Worm (Caenorhabditis elegans) whole organism, L4 larva: ENCODE measurements around the gene zfp-1.

Source experiments
- D1046.2 ChIP-seq: fragments of 200-800 bp; sonication (Bioruptor generic); IDR thresholded peaks from 2 replicates; pipeline ENCODE4 v1.3.6; 2022; ENCODE audit warnings: missing genetic modification characterization, missing compliant biosample characterization
- F10B5.3 ChIP-seq: sonication (generic microtip); optimal IDR thresholded peaks from 2 replicates; lab custom pipeline; 2016; ENCODE audit warnings: mild to moderate bottlenecking, missing genetic modification characterization, missing compliant biosample characterization
- F37D6.2 ChIP-seq: sonication (generic microtip); optimal IDR thresholded peaks from 2 replicates; lab custom pipeline; 2016; ENCODE audit warnings: mild to moderate bottlenecking, missing genetic modification characterization, missing compliant biosample characterization
- F49E8.2 ChIP-seq: sonication (generic microtip); optimal IDR thresholded peaks from 2 replicates; lab custom pipeline; 2016; ENCODE audit warnings: missing compliant biosample characterization, mild to moderate bottlenecking, missing genetic modification characterization, borderline replicate concordance
- R02D3.7 ChIP-seq: fragments of 150-350 bp; sonication (generic microtip); optimal IDR thresholded peaks from 3 replicates; lab custom pipeline; 2014; ENCODE audit warnings: missing biosample characterization, missing genetic modification characterization
- Y48G9A.11 ChIP-seq: fragments of 200-800 bp; sonication (Bioruptor generic); IDR thresholded peaks from 2 replicates; pipeline ENCODE4 v1.3.6; 2022; ENCODE audit warnings: missing genetic modification reagents, missing genetic modification characterization, missing compliant biosample characterization
- Y75B8A.6 ChIP-seq: fragments of 200-800 bp; sonication (Bioruptor generic); IDR thresholded peaks from 2 replicates; pipeline ENCODE4 v1.3.6; 2022; ENCODE audit warnings: missing genetic modification reagents, missing genetic modification characterization, missing compliant biosample characterization
- ZK337.2 ChIP-seq: fragments of 200-800 bp; sonication (Bioruptor generic); IDR thresholded peaks from 2 replicates; pipeline ENCODE4 v1.3.6; 2022; ENCODE audit warnings: missing genetic modification reagents, missing genetic modification characterization, missing compliant biosample characterization
- ZK546.5 ChIP-seq, 2 experiments: sonication (generic microtip); optimal IDR thresholded peaks; 2 replicates each; lab custom pipeline; 2017; ENCODE audit warnings: missing biosample characterization in 2 of 2, missing genetic modification characterization in 2 of 2
- aha-1 ChIP-seq: fragments of 150-350 bp; peaks from one replicate; lab custom pipeline; 2014; ENCODE audit warnings: missing biosample characterization, missing genetic modification characterization
- aly-2 ChIP-seq: sonication (generic microtip); optimal IDR thresholded peaks from 2 replicates; lab custom pipeline; 2018; ENCODE audit warnings: missing biosample characterization, missing genetic modification characterization
- ama-1 ChIP-seq: fragments of 150-350 bp; optimal IDR thresholded peaks from 2 replicates; lab custom pipeline; 2014; ENCODE audit warnings: inconsistent platforms, mixed read lengths
- ceh-28 ChIP-seq: fragments of 150-350 bp; optimal IDR thresholded peaks from 2 replicates; lab custom pipeline; 2014; ENCODE audit warnings: missing biosample characterization, missing genetic modification reagents, missing genetic modification characterization
- ceh-44 ChIP-seq: fragments of 200-800 bp; sonication (Bioruptor generic); IDR thresholded peaks from 2 replicates; pipeline ENCODE4 v1.3.6; 2022; ENCODE audit warnings: missing genetic modification reagents, missing genetic modification characterization, missing compliant biosample characterization
- ces-1 ChIP-seq: fragments of 150-350 bp; sonication (generic microtip); optimal IDR thresholded peaks from 4 replicates; lab custom pipeline; 2014; ENCODE audit warnings: missing biosample characterization, missing genetic modification reagents, missing genetic modification characterization
- ctbp-1 ChIP-seq: fragments of 200-800 bp; sonication (Bioruptor generic); IDR thresholded peaks from 2 replicates; pipeline ENCODE4 v1.3.6; 2022; ENCODE audit warnings: missing genetic modification reagents, missing genetic modification characterization, missing compliant biosample characterization
- daf-12 ChIP-seq: fragments of 150-350 bp; optimal IDR thresholded peaks from 2 replicates; lab custom pipeline; 2014; ENCODE audit warnings: missing biosample characterization, missing genetic modification reagents, missing genetic modification characterization
- daf-19 ChIP-seq: fragments of 200-800 bp; sonication (Bioruptor generic); conservative IDR thresholded peaks from 2 replicates; pipeline ENCODE4 v1.3.6; 2022; ENCODE audit warnings: missing genetic modification characterization, missing compliant biosample characterization
- daf-8 ChIP-seq: fragments of 200-800 bp; sonication (Bioruptor generic); IDR thresholded peaks from 2 replicates; pipeline ENCODE4 v1.3.6; 2022; ENCODE audit warnings: missing genetic modification characterization, missing compliant biosample characterization
- dmd-6 ChIP-seq: fragments of 200-800 bp; sonication (Bioruptor generic); IDR thresholded peaks from 2 replicates; pipeline ENCODE4 v1.3.6; 2022; ENCODE audit warnings: missing genetic modification reagents, missing genetic modification characterization, missing compliant biosample characterization
- dmd-8 ChIP-seq: fragments of 200-800 bp; sonication (Bioruptor generic); IDR thresholded peaks from 2 replicates; pipeline ENCODE4 v1.3.6; 2022; ENCODE audit warnings: missing genetic modification characterization, missing compliant biosample characterization
- dmd-9 ChIP-seq: fragments of 200-800 bp; sonication (Bioruptor generic); IDR thresholded peaks from 2 replicates; pipeline ENCODE4 v1.3.6; 2022; ENCODE audit warnings: missing genetic modification reagents, missing genetic modification characterization, missing compliant biosample characterization
- duxl-1 ChIP-seq: sonication (generic microtip); optimal IDR thresholded peaks from 2 replicates; lab custom pipeline; 2016; ENCODE audit warnings: mild to moderate bottlenecking, missing genetic modification characterization, moderate library complexity, missing compliant biosample characterization; ENCODE audit not compliant: poor library complexity
- egl-27 ChIP-seq: sonication (generic microtip); optimal IDR thresholded peaks from 3 replicates; lab custom pipeline; 2017; ENCODE audit warnings: missing biosample characterization, missing genetic modification reagents, missing genetic modification characterization
- gei-8 ChIP-seq: fragments of 200-800 bp; sonication (Bioruptor generic); optimal IDR thresholded peaks from 2 replicates; lab custom pipeline; 2018; ENCODE audit warnings: mild to moderate bottlenecking, missing genetic modification characterization, missing compliant biosample characterization
- hlh-30 ChIP-seq: sonication (generic microtip); optimal IDR thresholded peaks from 2 replicates; lab custom pipeline; 2017; ENCODE audit warnings: antibody characterized with exemption, mild to moderate bottlenecking, missing genetic modification characterization, missing compliant biosample characterization; ENCODE audit not compliant: insufficient read depth
- lim-7 ChIP-seq: fragments of 200-800 bp; sonication (Bioruptor generic); IDR thresholded peaks from 2 replicates; pipeline ENCODE4 v1.3.6; 2022; ENCODE audit warnings: missing genetic modification characterization, missing compliant biosample characterization
- lin-1 ChIP-seq: fragments of 200-800 bp; sonication (Bioruptor generic); IDR thresholded peaks from 2 replicates; pipeline ENCODE4 v1.3.6; 2022; ENCODE audit warnings: missing genetic modification reagents, missing genetic modification characterization, missing compliant biosample characterization
- lin-13 ChIP-seq: fragments of 150-350 bp; optimal IDR thresholded peaks from 2 replicates; lab custom pipeline; 2014; ENCODE audit warnings: missing biosample characterization, missing genetic modification reagents, missing genetic modification characterization
- lin-38 ChIP-seq: fragments of 200-800 bp; sonication (Bioruptor generic); IDR thresholded peaks from 2 replicates; pipeline ENCODE4 v1.3.6; 2022; ENCODE audit warnings: missing genetic modification reagents, missing genetic modification characterization, missing compliant biosample characterization
- lir-3 ChIP-seq: sonication (generic microtip); optimal IDR thresholded peaks from 2 replicates; lab custom pipeline; 2016; ENCODE audit warnings: mild to moderate bottlenecking, missing genetic modification characterization, missing compliant biosample characterization
- madf-9 ChIP-seq: fragments of 200-800 bp; sonication (Bioruptor generic); conservative IDR thresholded peaks from 2 replicates; pipeline ENCODE4 v1.3.6; 2022; ENCODE audit warnings: missing genetic modification reagents, missing genetic modification characterization, missing compliant biosample characterization
- mdt-29 ChIP-seq: fragments of 200-800 bp; sonication (Bioruptor generic); IDR thresholded peaks from 2 replicates; pipeline ENCODE4 v1.3.6; 2022; ENCODE audit warnings: missing genetic modification reagents, missing genetic modification characterization, missing compliant biosample characterization
- nhr-102 ChIP-seq: sonication (generic microtip); optimal IDR thresholded peaks from 2 replicates; lab custom pipeline; 2016; ENCODE audit warnings: mild to moderate bottlenecking, missing genetic modification characterization, moderate library complexity, missing compliant biosample characterization
- nhr-11 ChIP-seq: fragments of 150-350 bp; optimal IDR thresholded peaks from 2 replicates; lab custom pipeline; 2014; ENCODE audit warnings: missing biosample characterization, missing genetic modification characterization
- nhr-28 ChIP-seq: fragments of 150-350 bp; optimal IDR thresholded peaks from 2 replicates; lab custom pipeline; 2014; ENCODE audit warnings: missing biosample characterization, missing genetic modification characterization
- nhr-48 ChIP-seq: sonication (generic microtip); optimal IDR thresholded peaks from 2 replicates; lab custom pipeline; 2016; ENCODE audit warnings: mild to moderate bottlenecking, missing genetic modification characterization, missing compliant biosample characterization
- nhr-76 ChIP-seq: fragments of 150-350 bp; optimal IDR thresholded peaks from 2 replicates; lab custom pipeline; 2014; ENCODE audit warnings: missing biosample characterization, missing genetic modification characterization
- nhr-77 ChIP-seq: fragments of 150-350 bp; optimal IDR thresholded peaks from 2 replicates; lab custom pipeline; 2014; ENCODE audit warnings: missing biosample characterization, missing genetic modification characterization
- saeg-2 ChIP-seq: fragments of 200-800 bp; sonication (Bioruptor generic); IDR thresholded peaks from 2 replicates; pipeline ENCODE4 v1.3.6; 2022; ENCODE audit warnings: missing genetic modification reagents, missing genetic modification characterization, missing compliant biosample characterization
- sdz-12 ChIP-seq: fragments of 200-800 bp; sonication (Bioruptor generic); optimal IDR thresholded peaks from 2 replicates; lab custom pipeline; 2018; ENCODE audit warnings: mild to moderate bottlenecking, missing genetic modification characterization, missing compliant biosample characterization
- tra-1 ChIP-seq: fragments of 200-800 bp; sonication (Bioruptor generic); IDR thresholded peaks from 2 replicates; pipeline ENCODE4 v1.3.6; 2022; ENCODE audit warnings: missing genetic modification reagents, missing genetic modification characterization, missing compliant biosample characterization
- unc-130 ChIP-seq: sonication (generic microtip); optimal IDR thresholded peaks from 2 replicates; lab custom pipeline; 2016; ENCODE audit warnings: missing genetic modification reagents, missing genetic modification characterization, missing compliant biosample characterization
- unc-39 ChIP-seq: sonication (generic microtip); optimal IDR thresholded peaks from 2 replicates; lab custom pipeline; 2017; ENCODE audit warnings: missing biosample characterization, missing genetic modification characterization
- unc-62 ChIP-seq, 3 experiments: fragments of 150-350 bp in 1 of 3; sonication (generic microtip); optimal IDR thresholded peaks in 2 of 3; peaks in 1 of 3; 1 replicate in 1 of 3; 2 replicates in 2 of 3; lab custom pipeline; 2014 to 2017; ENCODE audit warnings: missing biosample characterization in 3 of 3, missing genetic modification characterization in 3 of 3, missing genetic modification reagents in 3 of 3, missing genotype in 1 of 3
- zag-1 ChIP-seq: fragments of 150-350 bp; optimal IDR thresholded peaks from 2 replicates; lab custom pipeline; 2014; ENCODE audit warnings: missing biosample characterization, missing genetic modification characterization
- zfp-3 ChIP-seq: fragments of 200-800 bp; sonication (Bioruptor generic); conservative IDR thresholded peaks from 2 replicates; pipeline ENCODE4 v1.3.6; 2022; ENCODE audit warnings: missing genetic modification reagents, missing genetic modification characterization, missing compliant biosample characterization
- zip-11 ChIP-seq: fragments of 200-800 bp; sonication (Bioruptor generic); IDR thresholded peaks from 2 replicates; pipeline ENCODE4 v1.3.6; 2022; ENCODE audit warnings: missing genetic modification characterization, missing compliant biosample characterization
- zip-2 ChIP-seq: fragments of 150-350 bp; optimal IDR thresholded peaks from 2 replicates; lab custom pipeline; 2014; ENCODE audit warnings: missing biosample characterization, missing genetic modification characterization
- ztf-11 ChIP-seq: fragments of 150-350 bp; optimal IDR thresholded peaks from 2 replicates; lab custom pipeline; 2014; ENCODE audit warnings: missing biosample characterization, missing genetic modification characterization
- ztf-7 ChIP-seq: fragments of 150-350 bp; optimal IDR thresholded peaks from 2 replicates; lab custom pipeline; 2014; ENCODE audit warnings: missing biosample characterization, missing genetic modification characterization

zfp-1 gene

ce11 chrIII:8797211-8797733 lies 5.9 kb downstream of the zfp-1 start (continued):
- no peak for TF ChIP-seq sdz-12 (GFP tag; lab: Kevin White, UChicago)
- TF ChIP-seq daf-19 (GFP tag; lab: Robert Waterston, UW) = peak; percentile 62; the same call in 1 of the 2 replicates
- 0 out of 2 replicates have a peak, but pooled peaks have one; percentile 27 for TF ChIP-seq madf-9 (GFP tag; lab: Robert Waterston, UW)
- TF ChIP-seq F49E8.2 = no peak
- TF ChIP-seq ama-1 (lab: Kevin White, UChicago) = peak; percentile 37
- TF ChIP-seq dmd-9 = no peak
- no peak for TF ChIP-seq daf-8 (GFP tag; lab: Robert Waterston, UW)
- TF ChIP-seq unc-130 (GFP tag; lab: Kevin White, UChicago) = no peak
- 0 out of 2 replicates have a peak, but pooled peaks have one; percentile 20 for TF ChIP-seq ceh-44 (GFP tag; lab: Robert Waterston, UW)
- TF ChIP-seq nhr-77 (tag; lab: Kevin White, UChicago) = peak; percentile 93
- peak; percentile 68 for TF ChIP-seq tra-1 (GFP tag; lab: Robert Waterston, UW)
- TF ChIP-seq mdt-29 = no peak
- TF ChIP-seq dmd-8 (GFP tag; lab: Robert Waterston, UW) = no peak
- TF ChIP-seq R02D3.7 (tag; lab: Kevin White, UChicago) = no peak
- TF ChIP-seq F10B5.3 = peak; percentile 23
- TF ChIP-seq unc-39 (tag; lab: Kevin White, UChicago) = no peak
- peak; percentile 80 for TF ChIP-seq F37D6.2 (tag; lab: Kevin White, UChicago)
- peak; percentile 46; the same call in 1 of the 2 replicates for TF ChIP-seq saeg-2 (GFP tag; lab: Robert Waterston, UW)
- no peak for TF ChIP-seq zag-1 (tag; lab: Kevin White, UChicago)
- peak; percentile 72 for TF ChIP-seq gei-8 (GFP tag; lab: Kevin White, UChicago)
- 0 out of 2 replicates have a peak, but pooled peaks have one; percentile 41 for TF ChIP-seq ZK337.2
- no peak for TF ChIP-seq nhr-76
- peak; percentile 70 for TF ChIP-seq lin-1
- no peak for TF ChIP-seq ces-1
- TF ChIP-seq hlh-30 (tag; lab: Kevin White, UChicago) = peak; percentile 96
- TF ChIP-seq ceh-28 (tag; lab: Kevin White, UChicago) = no peak
- TF ChIP-seq aha-1 (tag; lab: Kevin White, UChicago) = peak; percentile 74
- TF ChIP-seq Y48G9A.11 = no peak
- no peak for TF ChIP-seq daf-12 (tag; lab: Kevin White, UChicago)
- peak; percentile 93 for TF ChIP-seq nhr-48 (tag; lab: Kevin White, UChicago)
- TF ChIP-seq zip-2 = no peak
- 0 out of 2 replicates have a peak, but pooled peaks have one; percentile 21 for TF ChIP-seq zfp-3 (GFP tag; lab: Robert Waterston, UW)
- TF ChIP-seq lin-38 = peak; percentile 42
- TF ChIP-seq duxl-1 = no peak
- TF ChIP-seq lin-13 (GFP tag; lab: Kevin White, UChicago) = peak; percentile 79
- TF ChIP-seq ztf-7 (tag; lab: Kevin White, UChicago) = peak; percentile 35
- no peak for TF ChIP-seq ztf-11 (tag; lab: Kevin White, UChicago)
- peak in 1 of 2 experiments; percentile 21 for TF ChIP-seq ZK546.5 (tag; optimal IDR thresholded peaks at IDR 0.05; lab: Kevin White, UChicago)
- TF ChIP-seq aly-2 (tag; lab: Kevin White, UChicago) = no peak
- 0 out of 2 replicates have a peak, but pooled peaks have one; percentile 43 for TF ChIP-seq lim-7
- no peak for TF ChIP-seq lir-3 (tag; lab: Kevin White, UChicago)
- TF ChIP-seq unc-62 (GFP tag; optimal IDR thresholded peaks at IDR 0.05 in 1 of 2; lab: Kevin White, UChicago) = peak in 1 of 2 experiments; percentile 93
- no peak for TF ChIP-seq unc-62 (tag; optimal IDR thresholded peaks at IDR 0.05; lab: Kevin White, UChicago)
- peak; percentile 92 for TF ChIP-seq ctbp-1 (GFP tag; lab: Robert Waterston, UW)
- TF ChIP-seq Y75B8A.6 (GFP tag; lab: Robert Waterston, UW) = no peak
- peak; percentile 99 for TF ChIP-seq nhr-28
- TF ChIP-seq nhr-102 (tag; lab: Kevin White, UChicago) = peak; percentile 78
- no peak for TF ChIP-seq D1046.2 (GFP tag; lab: Robert Waterston, UW)
- peak; percentile 96 for TF ChIP-seq dmd-6 (GFP tag; lab: Robert Waterston, UW)
- TF ChIP-seq egl-27 = no peak
- TF ChIP-seq nhr-11 = peak; percentile 80
- no peak for TF ChIP-seq zip-11 (GFP tag; lab: Robert Waterston, UW)
